Worm (Caenorhabditis elegans) whole organism, young adult: ENCODE data around the gene fbxa-183.

Experiments
- B0019.2 ChIP-seq: fragments of 200-800 bp; sonication (Bioruptor generic); conservative IDR thresholded peaks from 2 replicates; pipeline ENCODE4 v1.3.6; 2022; ENCODE audit warnings: missing genetic modification reagents, missing genetic modification characterization, missing compliant biosample characterization
- B0035.1 ChIP-seq: sonication (generic microtip); optimal IDR thresholded peaks from 2 replicates; lab custom pipeline; 2016; ENCODE audit warnings: missing genetic modification characterization, mild to moderate bottlenecking, missing compliant biosample characterization, missing genotype, missing genetic modification reagents
- D2030.7 ChIP-seq: fragments of 200-800 bp; sonication (Bioruptor generic); IDR thresholded peaks from 2 replicates; pipeline ENCODE4 v1.3.6; 2022; ENCODE audit warnings: missing genetic modification reagents, missing genetic modification characterization, missing compliant biosample characterization
- F33H1.4 ChIP-seq: fragments of 200-800 bp; sonication (Bioruptor generic); IDR thresholded peaks from 2 replicates; pipeline ENCODE4 v1.3.6; 2022; ENCODE audit warnings: missing genetic modification reagents, missing genetic modification characterization, missing compliant biosample characterization
- F37B4.10 ChIP-seq: fragments of 200-800 bp; sonication (Bioruptor generic); IDR thresholded peaks from 2 replicates; pipeline ENCODE4 v1.3.6; 2022; ENCODE audit warnings: missing genetic modification characterization, missing compliant biosample characterization
- K11D2.4 ChIP-seq: fragments of 200-800 bp; sonication (Bioruptor generic); IDR thresholded peaks from 2 replicates; pipeline ENCODE4 v1.3.6; 2022; ENCODE audit warnings: missing genetic modification reagents, missing genetic modification characterization, missing compliant biosample characterization
- T07F8.4 ChIP-seq: sonication (generic microtip); optimal IDR thresholded peaks from 2 replicates; lab custom pipeline; 2016; ENCODE audit warnings: mild to moderate bottlenecking, missing genetic modification characterization, moderate library complexity, missing compliant biosample characterization
- Y56A3A.18 ChIP-seq: fragments of 200-800 bp; sonication (Bioruptor generic); IDR thresholded peaks from 2 replicates; pipeline ENCODE4 v1.3.6; 2022; ENCODE audit warnings: missing genetic modification reagents, missing genetic modification characterization, missing compliant biosample characterization
- Y79H2A.3 ChIP-seq: fragments of 200-800 bp; sonication (Bioruptor generic); conservative IDR thresholded peaks from 2 replicates; pipeline ENCODE4 v1.3.6; 2022; ENCODE audit warnings: missing genetic modification reagents, missing genetic modification characterization, missing compliant biosample characterization
- Y95B8A.8 ChIP-seq: fragments of 200-800 bp; sonication (Bioruptor generic); IDR thresholded peaks from 2 replicates; pipeline ENCODE4 v1.3.6; 2022; ENCODE audit warnings: missing genetic modification reagents, missing genetic modification characterization, missing compliant biosample characterization
- ZK185.1 ChIP-seq: sonication (generic microtip); optimal IDR thresholded peaks from 2 replicates; lab custom pipeline; 2016; ENCODE audit warnings: mild to moderate bottlenecking, missing genetic modification characterization, missing compliant biosample characterization; ENCODE audit not compliant: poor library complexity, severe bottlenecking
- atf-7 ChIP-seq: sonication (generic microtip); optimal IDR thresholded peaks from 2 replicates; lab custom pipeline; 2017; ENCODE audit warnings: mild to moderate bottlenecking, missing genetic modification characterization, missing compliant biosample characterization
- attf-5 ChIP-seq: fragments of 200-800 bp; sonication (Bioruptor generic); optimal IDR thresholded peaks from 2 replicates; lab custom pipeline; 2018; ENCODE audit warnings: mild to moderate bottlenecking, missing genetic modification characterization, missing compliant biosample characterization
- bed-2 ChIP-seq: fragments of 200-800 bp; sonication (Bioruptor generic); IDR thresholded peaks from 2 replicates; pipeline ENCODE4 v1.3.6; 2022; ENCODE audit warnings: missing genetic modification reagents, missing genetic modification characterization, missing compliant biosample characterization
- ccch-3 ChIP-seq: fragments of 200-800 bp; sonication (Bioruptor generic); optimal IDR thresholded peaks from 2 replicates; lab custom pipeline; 2018; ENCODE audit warnings: mild to moderate bottlenecking, missing genetic modification characterization, missing compliant biosample characterization
- cebp-1 ChIP-seq, 2 experiments: fragments of 200-800 bp in 1 of 2; sonication (Bioruptor generic) in 1 of 2; sonication (generic microtip) in 1 of 2; IDR thresholded peaks in 1 of 2; optimal IDR thresholded peaks in 1 of 2; 2 replicates each; pipeline versions ENCODE4 v1.3.6 to Lab custom; 2017 to 2022; ENCODE audit warnings: missing compliant biosample characterization in 2 of 2, missing genetic modification characterization in 2 of 2, mild to moderate bottlenecking in 1 of 2, missing genetic modification reagents in 1 of 2, moderate library complexity in 1 of 2
- ceh-27 ChIP-seq: fragments of 200-800 bp; sonication (Bioruptor generic); optimal IDR thresholded peaks from 2 replicates; lab custom pipeline; 2018; ENCODE audit warnings: mild to moderate bottlenecking, missing genetic modification characterization, moderate library complexity, missing compliant biosample characterization
- ceh-58 ChIP-seq: fragments of 200-800 bp; sonication (Bioruptor generic); IDR thresholded peaks from 2 replicates; pipeline ENCODE4 v1.3.6; 2022; ENCODE audit warnings: missing genetic modification characterization, missing compliant biosample characterization
- ceh-91 ChIP-seq: fragments of 200-800 bp; sonication (Bioruptor generic); IDR thresholded peaks from 2 replicates; pipeline ENCODE4 v1.3.6; 2022; ENCODE audit warnings: missing genetic modification reagents, missing genetic modification characterization, missing compliant biosample characterization
- die-1 ChIP-seq: sonication (generic microtip); optimal IDR thresholded peaks from 2 replicates; lab custom pipeline; 2016; ENCODE audit warnings: missing genotype, mild to moderate bottlenecking, missing genetic modification characterization, missing compliant biosample characterization
- dox-1 ChIP-seq: fragments of 200-800 bp; sonication (Bioruptor generic); IDR thresholded peaks from 2 replicates; pipeline ENCODE4 v1.3.6; 2022; ENCODE audit warnings: missing genetic modification reagents, missing genetic modification characterization, missing compliant biosample characterization
- dpff-1 ChIP-seq: sonication (generic microtip); optimal IDR thresholded peaks from 2 replicates; lab custom pipeline; 2017; ENCODE audit warnings: mild to moderate bottlenecking, missing genetic modification characterization, missing compliant biosample characterization
- efl-1 ChIP-seq: fragments of 150-350 bp; optimal IDR thresholded peaks from 2 replicates; lab custom pipeline; 2014; ENCODE audit warnings: missing biosample characterization, missing genetic modification reagents, missing genetic modification characterization
- egl-44 ChIP-seq: fragments of 200-800 bp; sonication (Bioruptor generic); IDR thresholded peaks from 2 replicates; pipeline ENCODE4 v1.3.6; 2022; ENCODE audit warnings: missing genetic modification reagents, missing genetic modification characterization, missing compliant biosample characterization
- hsf-1 ChIP-seq: fragments of 200-800 bp; sonication (Bioruptor generic); IDR thresholded peaks from 2 replicates; pipeline ENCODE4 v1.3.6; 2022; ENCODE audit warnings: missing genetic modification reagents, missing genetic modification characterization, missing compliant biosample characterization
- lin-35 ChIP-seq, 3 experiments: fragments of 150-350 bp in 2 of 3; sonication (generic microtip) in 1 of 3; optimal IDR thresholded peaks; 2 replicates each; lab custom pipeline; 2014 to 2018; ENCODE audit warnings: missing biosample characterization in 3 of 3, missing genetic modification characterization in 3 of 3, missing genetic modification reagents in 3 of 3
- lin-40 ChIP-seq: sonication (generic microtip); optimal IDR thresholded peaks from 2 replicates; lab custom pipeline; 2016; ENCODE audit warnings: missing genetic modification characterization, mild to moderate bottlenecking, missing compliant biosample characterization, missing genotype, missing genetic modification reagents
- lir-1 ChIP-seq: fragments of 200-800 bp; sonication (Bioruptor generic); conservative IDR thresholded peaks from 2 replicates; pipeline ENCODE4 v1.3.6; 2022; ENCODE audit warnings: missing genetic modification reagents, missing genetic modification characterization, missing compliant biosample characterization
- lsl-1 ChIP-seq: fragments of 200-800 bp; sonication (Bioruptor generic); optimal IDR thresholded peaks from 2 replicates; lab custom pipeline; 2018; ENCODE audit warnings: mild to moderate bottlenecking, missing genetic modification characterization, moderate library complexity, missing compliant biosample characterization
- madf-3 ChIP-seq: fragments of 200-800 bp; sonication (Bioruptor generic); IDR thresholded peaks from 2 replicates; pipeline ENCODE4 v1.3.6; 2022; ENCODE audit warnings: missing genetic modification reagents, missing genetic modification characterization, missing compliant biosample characterization
- madf-6 ChIP-seq: fragments of 200-800 bp; sonication (Bioruptor generic); IDR thresholded peaks from 2 replicates; pipeline ENCODE4 v1.3.6; 2022; ENCODE audit warnings: missing genetic modification reagents, missing genetic modification characterization, missing compliant biosample characterization
- nhr-80 ChIP-seq: sonication (generic microtip); optimal IDR thresholded peaks from 2 replicates; lab custom pipeline; 2016; ENCODE audit warnings: missing genetic modification characterization, missing compliant biosample characterization
- pbrm-1 ChIP-seq: fragments of 200-800 bp; sonication (Bioruptor generic); IDR thresholded peaks from 2 replicates; pipeline ENCODE4 v1.3.6; 2022; ENCODE audit warnings: missing genetic modification reagents, missing genetic modification characterization, missing compliant biosample characterization
- rcor-1 ChIP-seq: fragments of 200-800 bp; sonication (Bioruptor generic); IDR thresholded peaks from 2 replicates; pipeline ENCODE4 v1.3.6; 2022; ENCODE audit warnings: missing genetic modification reagents, missing genetic modification characterization, missing compliant biosample characterization
- snpc-1.3 ChIP-seq: sonication (generic microtip); optimal IDR thresholded peaks from 2 replicates; lab custom pipeline; 2017; ENCODE audit warnings: missing genetic modification characterization, mild to moderate bottlenecking, missing compliant biosample characterization, antibody characterized with exemption, moderate library complexity, missing genotype, missing genetic modification reagents; ENCODE audit not compliant: insufficient read depth
- somi-1 ChIP-seq: fragments of 200-800 bp; sonication (Bioruptor generic); optimal IDR thresholded peaks from 2 replicates; lab custom pipeline; 2018; ENCODE audit warnings: mild to moderate bottlenecking, missing genetic modification characterization, missing compliant biosample characterization
- unc-130 ChIP-seq: sonication (generic microtip); optimal IDR thresholded peaks from 2 replicates; lab custom pipeline; 2016; ENCODE audit warnings: missing genetic modification reagents, missing genetic modification characterization, missing compliant biosample characterization
- zfh-2 ChIP-seq: fragments of 200-800 bp; sonication (Bioruptor generic); conservative IDR thresholded peaks from 2 replicates; pipeline ENCODE4 v1.3.6; 2022; ENCODE audit warnings: missing genetic modification reagents, missing genetic modification characterization, missing compliant biosample characterization
- ztf-26 ChIP-seq: sonication (generic microtip); optimal IDR thresholded peaks from 2 replicates; lab custom pipeline; 2017; ENCODE audit warnings: missing genetic modification characterization, missing compliant biosample characterization

fbxa-183 gene

DNA sequence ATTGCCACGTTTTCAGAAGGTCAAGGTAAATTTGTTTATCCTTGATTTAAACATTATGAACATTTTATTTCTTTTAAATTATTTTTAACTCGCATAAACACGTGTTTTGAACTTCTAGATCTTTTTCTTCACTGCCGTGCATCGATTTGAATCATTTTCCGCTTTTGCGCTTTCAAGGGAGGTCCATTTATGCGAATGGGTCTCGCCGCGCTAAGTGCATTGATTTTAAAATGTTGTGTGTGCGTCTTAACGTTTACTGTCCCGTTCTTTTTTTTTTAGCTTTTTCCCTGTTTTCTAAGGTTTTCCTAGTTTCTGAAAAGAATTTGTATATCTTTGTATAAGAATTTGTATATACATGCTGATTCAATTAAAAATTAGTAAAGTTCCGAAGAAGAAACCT, 42.9 kb upstream of the fbxa-183 start:
- TF ChIP-seq lsl-1 (GFP tag; lab: Kevin White, UChicago) (peak; percentile 55), F33H1.4 (GFP tag; lab: Robert Waterston, UW) (peak; percentile 74), madf-6 (0 out of 2 replicates have a peak, but pooled peaks have one; percentile 10), efl-1 (peak; percentile 19), Y56A3A.18 (GFP tag; lab: Robert Waterston, UW) (no peak), ceh-91 (GFP tag; lab: Robert Waterston, UW) (0 out of 2 replicates have a peak, but pooled peaks have one; percentile 37), lir-1 (GFP tag; lab: Robert Waterston, UW) (no peak)

DNA sequence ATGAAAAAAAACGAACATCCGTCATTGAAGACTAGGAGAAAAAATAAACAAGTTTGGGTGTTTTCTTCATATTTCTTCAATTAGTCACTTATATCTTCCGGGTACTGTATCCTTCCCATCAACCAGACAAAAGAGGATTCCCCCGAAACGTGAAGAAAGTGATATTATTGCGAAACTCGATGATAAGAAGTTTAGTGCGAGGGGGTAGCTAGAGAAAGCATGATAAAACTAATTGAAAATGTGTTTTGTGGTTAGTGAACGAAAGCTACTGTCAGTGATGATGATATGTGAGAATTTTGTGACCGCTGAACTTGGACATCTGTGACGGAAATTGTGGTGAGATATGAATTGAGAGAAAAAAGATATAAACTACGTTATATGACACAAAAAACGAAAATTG, 40.4 kb upstream of the fbxa-183 start:
- TF ChIP-seq bed-2 (GFP tag; lab: Robert Waterston, UW) = no peak
- TF ChIP-seq madf-3 (GFP tag; lab: Robert Waterston, UW) = no peak
- TF ChIP-seq snpc-1.3 (tag; lab: Kevin White, UChicago) = no peak
- 0 out of 2 replicates have a peak, but pooled peaks have one; percentile 16 for TF ChIP-seq dox-1
- TF ChIP-seq K11D2.4 (GFP tag; lab: Robert Waterston, UW) = 0 out of 2 replicates have a peak, but pooled peaks have one; percentile 32
- TF ChIP-seq nhr-80 (tag; lab: Kevin White, UChicago) = peak; percentile 85
- TF ChIP-seq zfh-2 (GFP tag; lab: Robert Waterston, UW) = no peak
- no peak for TF ChIP-seq B0035.1 (tag; lab: Kevin White, UChicago)
- no peak for TF ChIP-seq attf-5 (GFP tag; lab: Kevin White, UChicago)
- peak; percentile 14 for TF ChIP-seq die-1 (tag; lab: Kevin White, UChicago)
- TF ChIP-seq cebp-1 (GFP tag; IDR thresholded peaks at IDR 0.05; lab: Robert Waterston, UW) = peak; percentile 61; the same call in 1 of the 2 replicates
- peak; percentile 87 for TF ChIP-seq cebp-1 (tag; optimal IDR thresholded peaks at IDR 0.05; lab: Kevin White, UChicago)
- no peak for TF ChIP-seq Y95B8A.8
- TF ChIP-seq unc-130 (GFP tag; lab: Kevin White, UChicago) = no peak
- TF ChIP-seq somi-1 (GFP tag; lab: Kevin White, UChicago) = peak; percentile 67
- peak; percentile 62 for TF ChIP-seq ztf-26 (tag; lab: Kevin White, UChicago)
- peak; percentile 70 for TF ChIP-seq lin-40 (tag; lab: Kevin White, UChicago)
- no peak for TF ChIP-seq pbrm-1 (GFP tag; lab: Robert Waterston, UW)
- no peak for TF ChIP-seq F33H1.4 (GFP tag; lab: Robert Waterston, UW)
- TF ChIP-seq rcor-1 (GFP tag; lab: Robert Waterston, UW) = no peak

DNA sequence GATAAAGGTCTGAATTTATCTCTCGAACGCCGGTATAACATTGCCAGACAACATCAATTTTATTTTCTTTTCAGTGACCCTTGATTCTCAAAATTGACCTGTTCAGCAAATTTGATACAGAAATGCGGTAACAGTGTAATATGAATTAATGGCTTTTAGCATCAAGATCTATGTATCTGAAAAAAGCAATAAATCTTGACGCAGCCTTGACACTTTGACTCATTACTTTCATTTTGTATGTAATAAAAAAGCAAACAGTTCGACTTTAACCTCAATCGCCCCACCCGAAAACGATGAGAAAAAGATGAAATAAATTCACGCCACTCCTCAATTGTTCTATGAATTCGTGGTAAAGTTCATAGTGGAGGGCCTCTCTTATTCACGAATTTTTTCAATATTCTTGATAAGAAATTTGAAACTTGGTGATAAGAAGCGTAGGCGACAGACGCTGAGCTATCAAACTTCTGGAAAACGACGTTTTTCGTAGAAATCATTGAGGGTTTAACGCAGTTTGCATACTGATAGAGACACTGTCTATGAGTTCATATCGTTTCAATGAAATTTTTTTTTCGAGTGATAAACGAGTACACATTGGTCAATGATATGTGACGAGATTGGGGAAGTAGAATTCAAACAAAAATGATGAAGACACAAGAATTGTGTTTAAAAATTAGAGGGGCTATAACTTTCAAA, 39.0 kb upstream of the fbxa-183 start:
- TF ChIP-seq somi-1 (GFP tag; lab: Kevin White, UChicago) = no peak
- TF ChIP-seq ceh-58 (GFP tag; lab: Robert Waterston, UW) = no peak
- peak; percentile 93 for TF ChIP-seq nhr-80 (tag; lab: Kevin White, UChicago)
- no peak for TF ChIP-seq D2030.7 (GFP tag; lab: Robert Waterston, UW)
- TF ChIP-seq B0019.2 (GFP tag; lab: Robert Waterston, UW) = no peak
- TF ChIP-seq rcor-1 (GFP tag; lab: Robert Waterston, UW) = no peak
- no peak for TF ChIP-seq lir-1 (GFP tag; lab: Robert Waterston, UW)
- peak; percentile 56 for TF ChIP-seq atf-7 (tag; lab: Kevin White, UChicago)

DNA sequence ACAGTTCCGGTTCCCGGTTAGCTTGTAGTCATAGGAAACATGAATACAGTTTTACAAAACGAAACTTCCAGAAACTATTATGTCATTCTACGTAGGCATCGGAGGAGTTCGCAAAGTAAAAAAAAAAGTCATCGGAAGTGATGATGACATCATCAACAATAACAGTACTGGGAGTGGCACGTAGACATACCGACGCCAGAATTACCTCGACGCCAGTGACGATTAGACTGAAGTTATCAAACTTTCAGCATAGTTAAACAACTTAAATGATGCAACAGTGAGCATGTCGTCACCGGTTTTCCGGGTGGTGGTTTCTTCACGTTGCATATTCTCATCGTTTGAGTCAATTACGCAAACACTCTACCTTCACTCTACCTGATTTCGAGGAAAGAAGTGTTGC, 37.8 kb upstream of the fbxa-183 start:
- TF ChIP-seq ceh-58 (GFP tag; lab: Robert Waterston, UW) (no peak), ztf-26 (tag; lab: Kevin White, UChicago) (no peak), lin-35 (GFP tag; optimal IDR thresholded peaks at IDR 0.05; lab: Kevin White, UChicago) (no peak), lin-40 (tag; lab: Kevin White, UChicago) (no peak), T07F8.4 (tag; lab: Kevin White, UChicago) (no peak), dpff-1 (tag; lab: Kevin White, UChicago) (no peak), egl-44 (GFP tag; lab: Robert Waterston, UW) (no peak), ceh-27 (no peak), somi-1 (GFP tag; lab: Kevin White, UChicago) (no peak), bed-2 (GFP tag; lab: Robert Waterston, UW) (no peak), ZK185.1 (tag; lab: Kevin White, UChicago) (no peak), ccch-3 (GFP tag; lab: Kevin White, UChicago) (no peak), hsf-1 (GFP tag; lab: Robert Waterston, UW) (no peak), F37B4.10 (GFP tag; lab: Robert Waterston, UW) (no peak), Y79H2A.3 (GFP tag; lab: Robert Waterston, UW) (no peak)
